Fruit fly (Drosophila melanogaster) whole organism, embryonic: ENCODE data around the gene Fpgs1.

Experiments
- ATbp ChIP-seq: fragments of 200-800 bp; sonication (Bioruptor generic); optimal IDR thresholded peaks from 2 replicates; lab custom pipeline; 2017; ENCODE audit warnings: missing biosample characterization, mild to moderate bottlenecking, missing genetic modification characterization, missing genetic modification reagents
- CG10209 ChIP-seq: fragments of 200-800 bp; sonication (Bioruptor generic); optimal IDR thresholded peaks from 3 replicates; lab custom pipeline; 2017; ENCODE audit warnings: missing biosample characterization, mild to moderate bottlenecking, missing genetic modification characterization, missing genetic modification reagents
- CG12219 ChIP-seq: fragments of 200-800 bp; sonication (Bioruptor generic); optimal IDR thresholded peaks from 3 replicates; lab custom pipeline; 2018; ENCODE audit warnings: missing biosample characterization, mild to moderate bottlenecking, missing genetic modification characterization
- CG12744 ChIP-seq: fragments of 200-800 bp; sonication (Bioruptor generic); optimal IDR thresholded peaks from 2 replicates; lab custom pipeline; 2016; ENCODE audit warnings: missing biosample characterization, missing genetic modification characterization
- CG13424 ChIP-seq: fragments of 200-800 bp; sonication (Bioruptor generic); optimal IDR thresholded peaks from 2 replicates; lab custom pipeline; 2019; ENCODE audit warnings: missing biosample characterization, mild to moderate bottlenecking, missing genetic modification characterization, moderate library complexity
- CG1529 ChIP-seq: fragments of 200-800 bp; sonication (Bioruptor generic); optimal IDR thresholded peaks from 3 replicates; lab custom pipeline; 2018; ENCODE audit warnings: missing biosample characterization, missing genetic modification characterization
- CG2199 ChIP-seq: fragments of 200-800 bp; sonication (Bioruptor generic); IDR thresholded peaks from 3 replicates; pipeline ENCODE4 v1.3.6; 2022; ENCODE audit warnings: missing biosample characterization, missing genetic modification characterization
- CG30403 ChIP-seq: fragments of 200-800 bp; sonication (Bioruptor generic); optimal IDR thresholded peaks from 3 replicates; lab custom pipeline; 2016; ENCODE audit warnings: missing biosample characterization, missing genetic modification characterization
- CG32767 ChIP-seq: fragments of 200-800 bp; sonication (Bioruptor generic); IDR thresholded peaks from 2 replicates; pipeline ENCODE4 v1.3.6; 2022; ENCODE audit warnings: missing biosample characterization, missing genetic modification characterization
- CG3726 ChIP-seq: fragments of 200-800 bp; sonication (Bioruptor generic); IDR thresholded peaks from 3 replicates; pipeline ENCODE4, ENCODE4 v1.3.6; 2022; ENCODE audit warnings: missing biosample characterization, missing genetic modification characterization
- CG3995 ChIP-seq: fragments of 200-800 bp; sonication (Bioruptor generic); optimal IDR thresholded peaks from 3 replicates; lab custom pipeline; 2016; ENCODE audit warnings: missing biosample characterization, missing genetic modification characterization
- CG42726 ChIP-seq: fragments of 200-800 bp; sonication (Bioruptor generic); IDR thresholded peaks from 2 replicates; pipeline ENCODE4 v1.3.6; 2022; ENCODE audit warnings: missing biosample characterization, missing genetic modification characterization; ENCODE audit not compliant: partially characterized antibody
- CG4424 ChIP-seq: fragments of 200-800 bp; sonication (Bioruptor generic); optimal IDR thresholded peaks from 3 replicates; lab custom pipeline; 2016; ENCODE audit warnings: missing biosample characterization, missing genetic modification characterization
- CG7786 ChIP-seq: fragments of 200-800 bp; sonication (Bioruptor generic); optimal IDR thresholded peaks from 2 replicates; lab custom pipeline; 2016; ENCODE audit warnings: missing biosample characterization, missing genetic modification characterization
- CG8924 ChIP-seq: fragments of 200-800 bp; optimal IDR thresholded peaks from 3 replicates; lab custom pipeline; 2019; ENCODE audit warnings: missing biosample characterization, mild to moderate bottlenecking, missing genetic modification characterization, moderate library complexity
- Dp ChIP-seq: fragments of 200-800 bp; sonication (Bioruptor generic); optimal IDR thresholded peaks from 2 replicates; lab custom pipeline; 2018; ENCODE audit warnings: missing biosample characterization, mild to moderate bottlenecking, missing genetic modification characterization, moderate library complexity
- Fer2 ChIP-seq: fragments of 200-800 bp; sonication (Bioruptor generic); optimal IDR thresholded peaks from 2 replicates; lab custom pipeline; 2018; ENCODE audit warnings: missing biosample characterization, mild to moderate bottlenecking, missing genetic modification characterization, moderate library complexity
- GATAe ChIP-seq: fragments of 200-800 bp; sonication (Bioruptor generic); conservative IDR thresholded peaks from 2 replicates; pipeline ENCODE4 v1.3.6; 2022; ENCODE audit warnings: missing biosample characterization, missing genetic modification characterization
- HHEX ChIP-seq: fragments of 200-800 bp; sonication (Bioruptor generic); optimal IDR thresholded peaks from 3 replicates; lab custom pipeline; 2017; ENCODE audit warnings: missing biosample characterization, mild to moderate bottlenecking, missing genetic modification characterization, missing genetic modification reagents
- Hey ChIP-seq: fragments of 200-800 bp; sonication (Bioruptor generic); optimal IDR thresholded peaks from 3 replicates; lab custom pipeline; 2018; ENCODE audit warnings: missing biosample characterization, mild to moderate bottlenecking, missing genetic modification characterization
- HmgZ ChIP-seq: fragments of 200-800 bp; sonication (Bioruptor generic); optimal IDR thresholded peaks from 2 replicates; lab custom pipeline; 2018; ENCODE audit warnings: missing biosample characterization, mild to moderate bottlenecking, missing genetic modification characterization
- Hr78 ChIP-seq, 2 experiments: fragments of 200-800 bp in 1 of 2; fragments of >200 bp in 1 of 2; sonication (Bioruptor generic) in 1 of 2; optimal IDR thresholded peaks; 2 replicates each; lab custom pipeline; 2017 to 2019; ENCODE audit warnings: missing biosample characterization in 2 of 2, missing genetic modification characterization in 2 of 2, mild to moderate bottlenecking in 1 of 2, moderate library complexity in 1 of 2
- Hsf ChIP-seq: fragments of 200-800 bp; sonication (Bioruptor generic); optimal IDR thresholded peaks from 3 replicates; lab custom pipeline; 2016; ENCODE audit warnings: missing biosample characterization, missing genetic modification characterization
- Kr ChIP-seq: fragments of 200-800 bp; sonication (Bioruptor generic); optimal IDR thresholded peaks from 2 replicates; lab custom pipeline; 2017; ENCODE audit warnings: missing biosample characterization, mild to moderate bottlenecking, missing genetic modification characterization
- NK7.1 ChIP-seq: fragments of 200-800 bp; sonication (Bioruptor generic); optimal IDR thresholded peaks from 3 replicates; lab custom pipeline; 2016; ENCODE audit warnings: missing biosample characterization, missing genetic modification characterization
- NfI ChIP-seq: fragments of 200-800 bp; sonication (Bioruptor generic); optimal IDR thresholded peaks from 3 replicates; lab custom pipeline; 2018; ENCODE audit warnings: missing biosample characterization, mild to moderate bottlenecking, missing genetic modification characterization, moderate library complexity
- Pdp1 ChIP-seq, 2 experiments: fragments of 200-800 bp; sonication (Bioruptor generic); optimal IDR thresholded peaks; 3 replicates each; lab custom pipeline; 2016; ENCODE audit warnings: missing biosample characterization in 2 of 2, missing genetic modification characterization in 2 of 2, mild to moderate bottlenecking in 1 of 2, moderate library complexity in 1 of 2
- Tbp ChIP-seq: fragments of >200 bp; optimal IDR thresholded peaks from 2 replicates; lab custom pipeline; 2018; ENCODE audit warnings: missing biosample characterization, missing genetic modification characterization
- Xbp1 ChIP-seq: fragments of 200-800 bp; sonication (Bioruptor generic); optimal IDR thresholded peaks from 3 replicates; lab custom pipeline; 2016; ENCODE audit warnings: missing biosample characterization, mild to moderate bottlenecking, missing genetic modification characterization
- al ChIP-seq: fragments of 200-800 bp; sonication (Bioruptor generic); IDR thresholded peaks from 2 replicates; pipeline ENCODE4 v1.3.6; 2022; ENCODE audit warnings: missing biosample characterization, missing genetic modification characterization
- bbx ChIP-seq: fragments of 200-800 bp; sonication (Bioruptor generic); IDR thresholded peaks from 2 replicates; pipeline ENCODE4 v1.3.6; 2022; ENCODE audit warnings: missing biosample characterization, missing genetic modification characterization; ENCODE audit not compliant: partially characterized antibody
- btn ChIP-seq: fragments of 200-800 bp; sonication (Bioruptor generic); optimal IDR thresholded peaks from 2 replicates; lab custom pipeline; 2016; ENCODE audit warnings: missing biosample characterization, missing genetic modification characterization
- dan ChIP-seq: fragments of 200-800 bp; sonication (Bioruptor generic); IDR thresholded peaks from 2 replicates; pipeline ENCODE4 v1.3.6; 2022; ENCODE audit warnings: missing biosample characterization, missing genetic modification characterization
- dmrt99B ChIP-seq: fragments of 200-800 bp; sonication (Bioruptor generic); optimal IDR thresholded peaks from 2 replicates; lab custom pipeline; 2018; ENCODE audit warnings: missing biosample characterization, mild to moderate bottlenecking, missing genetic modification characterization, moderate library complexity
- exex ChIP-seq: fragments of 200-800 bp; sonication (Bioruptor generic); optimal IDR thresholded peaks from 4 replicates; lab custom pipeline; 2018; ENCODE audit warnings: missing biosample characterization, mild to moderate bottlenecking, missing genetic modification characterization, moderate library complexity
- ftz-f1 ChIP-seq: fragments of 200-800 bp; sonication (Bioruptor generic); optimal IDR thresholded peaks from 2 replicates; lab custom pipeline; 2016; ENCODE audit warnings: missing biosample characterization, missing genetic modification characterization
- fu2 ChIP-seq: fragments of 200-800 bp; sonication (Bioruptor generic); optimal IDR thresholded peaks from 2 replicates; lab custom pipeline; 2016; ENCODE audit warnings: missing biosample characterization, missing genetic modification characterization
- grn ChIP-seq: fragments of 200-800 bp; sonication (Bioruptor generic); optimal IDR thresholded peaks from 3 replicates; lab custom pipeline; 2017; ENCODE audit warnings: missing biosample characterization, missing genetic modification characterization
- gt ChIP-seq: fragments of 200-800 bp; sonication (Bioruptor generic); IDR thresholded peaks from 2 replicates; pipeline ENCODE4 v1.3.6; 2022; ENCODE audit warnings: missing biosample characterization, missing genetic modification characterization
- ken ChIP-seq: fragments of 200-800 bp; sonication (Bioruptor generic); IDR thresholded peaks from 3 replicates; pipeline ENCODE4 v1.3.6; 2022; ENCODE audit warnings: missing biosample characterization, missing genetic modification characterization
- mam ChIP-seq: fragments of 200-800 bp; sonication (Bioruptor generic); optimal IDR thresholded peaks from 3 replicates; lab custom pipeline; 2016; ENCODE audit warnings: missing biosample characterization, missing genetic modification characterization
- mirr ChIP-seq: fragments of 200-800 bp; sonication (Bioruptor generic); optimal IDR thresholded peaks from 3 replicates; lab custom pipeline; 2018; ENCODE audit warnings: missing biosample characterization, mild to moderate bottlenecking, missing genetic modification characterization
- nerfin-1 ChIP-seq: fragments of 200-800 bp; sonication (Bioruptor generic); optimal IDR thresholded peaks from 3 replicates; lab custom pipeline; 2019; ENCODE audit warnings: missing biosample characterization, mild to moderate bottlenecking, missing genetic modification characterization, moderate library complexity
- onecut ChIP-seq: fragments of 200-800 bp; sonication (Bioruptor generic); IDR thresholded peaks from 2 replicates; pipeline ENCODE4 v1.3.6; 2022; ENCODE audit warnings: missing biosample characterization, missing genetic modification characterization
- pb ChIP-seq: fragments of 200-800 bp; sonication (Bioruptor generic); optimal IDR thresholded peaks from 3 replicates; lab custom pipeline; 2016; ENCODE audit warnings: missing biosample characterization, missing genetic modification characterization
- sisA ChIP-seq: fragments of 200-800 bp; sonication (Bioruptor generic); IDR thresholded peaks from 2 replicates; pipeline ENCODE4 v1.3.6; 2022; ENCODE audit warnings: missing biosample characterization, missing genetic modification characterization
- sob ChIP-seq: fragments of 200-800 bp; sonication (Bioruptor generic); IDR thresholded peaks from 2 replicates; pipeline ENCODE4 v1.3.6; 2022; ENCODE audit warnings: missing biosample characterization, missing genetic modification characterization
- sr ChIP-seq: fragments of 200-800 bp; sonication (Bioruptor generic); IDR thresholded peaks from 3 replicates; pipeline ENCODE4 v1.3.6; 2022; ENCODE audit warnings: missing biosample characterization, missing genetic modification characterization
- sug ChIP-seq: fragments of 200-800 bp; optimal IDR thresholded peaks from 2 replicates; lab custom pipeline; 2019; ENCODE audit warnings: missing biosample characterization, mild to moderate bottlenecking, missing genetic modification characterization, moderate library complexity
- tgo ChIP-seq: fragments of 200-800 bp; sonication (Bioruptor generic); IDR thresholded peaks from 3 replicates; pipeline ENCODE4 v1.3.6; 2022; ENCODE audit warnings: missing biosample characterization, missing genetic modification characterization
- toy ChIP-seq: fragments of 200-800 bp; sonication (Bioruptor generic); IDR thresholded peaks from 2 replicates; pipeline ENCODE4 v1.3.6; 2022; ENCODE audit warnings: missing biosample characterization, missing genetic modification characterization

The Fpgs1 gene

dm6 chrX:12578328-12578700 lies 33.4 kb upstream of the Fpgs1 start:
- no peak for TF ChIP-seq NK7.1 (GFP tag; lab: Kevin White, UChicago)
- TF ChIP-seq exex (tag; lab: Kevin White, UChicago) = peak; percentile 83
- TF ChIP-seq CG3726 (GFP tag; lab: Robert Waterston, UW) = no peak
- no peak for TF ChIP-seq Fer2 (tag; lab: Kevin White, UChicago)
- TF ChIP-seq GATAe (GFP tag; lab: Robert Waterston, UW) = peak; percentile 77
- TF ChIP-seq bbx (GFP tag; lab: Robert Waterston, UW) = no peak
- no peak for TF ChIP-seq dan (GFP tag; lab: Robert Waterston, UW)
- TF ChIP-seq CG3995 (GFP tag; lab: Kevin White, UChicago) = no peak
- TF ChIP-seq sug (tag; lab: Kevin White, UChicago) = peak; percentile 70
- peak in 1 of 2 experiments; percentile 37 for TF ChIP-seq Pdp1 (GFP tag; optimal IDR thresholded peaks at IDR 0.05; lab: Kevin White, UChicago)
- peak; percentile 8 for TF ChIP-seq Hey (tag; lab: Kevin White, UChicago)
- no peak for TF ChIP-seq Tbp (GFP tag; lab: Kevin White, UChicago)
- no peak for TF ChIP-seq gt (GFP tag; lab: Robert Waterston, UW)
- peak; percentile 88 for TF ChIP-seq mirr (GFP tag; lab: Kevin White, UChicago)
- 0 out of 3 replicates have a peak, but pooled peaks have one; percentile 39 for TF ChIP-seq CG2199
- TF ChIP-seq CG1529 (GFP tag; lab: Kevin White, UChicago) = no peak
- no peak for TF ChIP-seq ken (GFP tag; lab: Robert Waterston, UW)
- TF ChIP-seq CG12219 = no peak
- TF ChIP-seq CG7786 (GFP tag; lab: Kevin White, UChicago) = no peak
- no peak for TF ChIP-seq btn
- TF ChIP-seq al (GFP tag; lab: Robert Waterston, UW) = no peak
- no peak for TF ChIP-seq Dp (GFP tag; lab: Kevin White, UChicago)
- TF ChIP-seq ATbp (GFP tag; lab: Kevin White, UChicago) = no peak
- TF ChIP-seq sob (GFP tag; lab: Robert Waterston, UW) = no peak
- no peak for TF ChIP-seq ftz-f1 (GFP tag; lab: Kevin White, UChicago)
- peak; percentile 22 for TF ChIP-seq HmgZ (tag; lab: Kevin White, UChicago)
- no peak for TF ChIP-seq pb (GFP tag; lab: Kevin White, UChicago)
- TF ChIP-seq Kr = no peak
- TF ChIP-seq sr (GFP tag; lab: Robert Waterston, UW) = no peak
- TF ChIP-seq CG8924 = no peak
- TF ChIP-seq CG42726 (GFP tag; lab: Robert Waterston, UW) = no peak
- no peak for TF ChIP-seq toy (GFP tag; lab: Robert Waterston, UW)
- no peak for TF ChIP-seq CG12744 (GFP tag; lab: Kevin White, UChicago)
- no peak for TF ChIP-seq dmrt99B (tag; lab: Kevin White, UChicago)
- TF ChIP-seq CG10209 (GFP tag; lab: Kevin White, UChicago) = no peak
- TF ChIP-seq grn (GFP tag; lab: Kevin White, UChicago) = peak; percentile 85
- no peak for TF ChIP-seq CG13424

- TF ChIP-seq grn (GFP tag; lab: Kevin White, UChicago) (no peak), Hsf (GFP tag; lab: Kevin White, UChicago) (peak; percentile 67), NfI (GFP tag; lab: Kevin White, UChicago) (peak; percentile 43), tgo (GFP tag; lab: Robert Waterston, UW) (peak; percentile 46; the same call in 1 of the 3 replicates), sisA (peak; percentile 57), CG30403 (GFP tag; lab: Kevin White, UChicago) (peak; percentile 63), Hr78 (GFP tag; optimal IDR thresholded peaks at IDR 0.05; lab: Kevin White, UChicago) (peak in 1 of 2 experiments; percentile 26), fu2 (GFP tag; lab: Kevin White, UChicago) (peak; percentile 33), CG4424 (GFP tag; lab: Kevin White, UChicago) (peak; percentile 50), CG32767 (GFP tag; lab: Robert Waterston, UW) (peak; percentile 81; the same call in 1 of the 2 replicates), onecut (no peak), HHEX (GFP tag; lab: Kevin White, UChicago) (peak; percentile 54), Xbp1 (GFP tag; lab: Kevin White, UChicago) (peak; percentile 53), mam (GFP tag; lab: Kevin White, UChicago) (peak; percentile 11), nerfin-1 (peak; percentile 75)
Observed at dm6 chrX:12578701-12579372, 32.8 kb upstream of the Fpgs1 start.
